Fruit fly (Drosophila melanogaster) whole organism, wandering third instar larva: ENCODE measurements around the gene CG10336.

Source experiments
- Abd-B ChIP-seq: fragments of >200 bp; optimal IDR thresholded peaks from 2 replicates; lab custom pipeline; 2017; ENCODE audit warnings: missing biosample characterization, missing genetic modification characterization
- CG32264 ChIP-seq: fragments of 200-800 bp; sonication (Bioruptor generic); optimal IDR thresholded peaks from 2 replicates; lab custom pipeline; 2016; ENCODE audit warnings: missing biosample characterization, missing genetic modification characterization
- CG9705 ChIP-seq: fragments of 200-800 bp; sonication (Bioruptor generic); optimal IDR thresholded peaks from 2 replicates; lab custom pipeline; 2018; ENCODE audit warnings: missing biosample characterization, mild to moderate bottlenecking, missing genetic modification characterization
- GATAd ChIP-seq: sonication (Bioruptor generic); optimal IDR thresholded peaks from 2 replicates; lab custom pipeline; 2016; ENCODE audit warnings: missing biosample characterization, missing genetic modification characterization
- HLH106 ChIP-seq: fragments of 200-800 bp; optimal IDR thresholded peaks from 3 replicates; lab custom pipeline; 2019; ENCODE audit warnings: missing biosample characterization, mild to moderate bottlenecking, missing genetic modification characterization, moderate library complexity
- Hnf4 ChIP-seq: fragments of 200-800 bp; sonication (Bioruptor generic); optimal IDR thresholded peaks from 2 replicates; lab custom pipeline; 2016; ENCODE audit warnings: missing biosample characterization, mild to moderate bottlenecking, missing genetic modification characterization
- Hr78 ChIP-seq: fragments of >200 bp; optimal IDR thresholded peaks from 2 replicates; lab custom pipeline; 2017; ENCODE audit warnings: missing biosample characterization, missing genetic modification characterization
- Hr83 ChIP-seq: fragments of 200-300 bp; sonication (Bioruptor generic); optimal IDR thresholded peaks from 2 replicates; lab custom pipeline; 2016; ENCODE audit warnings: missing biosample characterization, mild to moderate bottlenecking, missing genetic modification characterization, moderate library complexity; ENCODE audit not compliant: poor library complexity, severe bottlenecking
- Jra ChIP-seq: sonication (Bioruptor generic); optimal IDR thresholded peaks from 2 replicates; lab custom pipeline; 2016; ENCODE audit warnings: missing biosample characterization, missing genetic modification characterization
- Mio ChIP-seq: sonication (Bioruptor generic); optimal IDR thresholded peaks from 2 replicates; lab custom pipeline; 2016; ENCODE audit warnings: missing biosample characterization, missing genetic modification characterization
- Myc ChIP-seq: fragments of >200 bp; optimal IDR thresholded peaks from 2 replicates; lab custom pipeline; 2017
- N ChIP-seq: fragments of >200 bp; optimal IDR thresholded peaks from 2 replicates; lab custom pipeline; 2018; ENCODE audit warnings: missing biosample characterization, missing external identifiers, missing genetic modification characterization
- OdsH ChIP-seq: fragments of 200-800 bp; sonication (Bioruptor generic); optimal IDR thresholded peaks from 2 replicates; lab custom pipeline; 2016; ENCODE audit warnings: missing biosample characterization, mild to moderate bottlenecking, missing genetic modification characterization
- Rel ChIP-seq, 2 experiments: fragments of 200-800 bp; sonication (Bioruptor generic) in 1 of 2; optimal IDR thresholded peaks; 2 replicates in 1 of 2; 3 replicates in 1 of 2; lab custom pipeline; 2016 to 2019; ENCODE audit warnings: mild to moderate bottlenecking in 2 of 2, missing biosample characterization in 2 of 2, missing genetic modification characterization in 2 of 2, moderate library complexity in 1 of 2
- Sp1 ChIP-seq: fragments of 200-800 bp; sonication (Bioruptor generic); optimal IDR thresholded peaks from 3 replicates; lab custom pipeline; 2019; ENCODE audit warnings: missing biosample characterization, mild to moderate bottlenecking, missing genetic modification characterization, moderate library complexity
- Vsx2 ChIP-seq: fragments of 200-300, 225-300 bp; sonication (Bioruptor generic); optimal IDR thresholded peaks from 2 replicates; lab custom pipeline; 2018; ENCODE audit warnings: missing biosample characterization, missing genetic modification characterization; ENCODE audit not compliant: partially characterized antibody
- br ChIP-seq: fragments of 200-800 bp; sonication (Bioruptor generic); optimal IDR thresholded peaks from 2 replicates; lab custom pipeline; 2016; ENCODE audit warnings: missing biosample characterization, missing genetic modification characterization
- brk ChIP-seq: fragments of 200-800 bp; sonication (Bioruptor generic); optimal IDR thresholded peaks from 2 replicates; lab custom pipeline; 2016; ENCODE audit warnings: missing biosample characterization, mild to moderate bottlenecking, missing genetic modification characterization
- dmrt93B ChIP-seq: fragments of 200-800 bp; sonication (Bioruptor generic); optimal IDR thresholded peaks from 2 replicates; lab custom pipeline; 2018; ENCODE audit warnings: missing biosample characterization, mild to moderate bottlenecking, missing genetic modification characterization
- dsf ChIP-seq: sonication (Bioruptor generic); optimal IDR thresholded peaks from 2 replicates; lab custom pipeline; 2016; ENCODE audit warnings: missing biosample characterization, missing genetic modification characterization, borderline replicate concordance
- ey ChIP-seq: fragments of 200-800 bp; sonication (Bioruptor generic); optimal IDR thresholded peaks from 2 replicates; lab custom pipeline; 2016; ENCODE audit warnings: missing biosample characterization, missing genetic modification characterization
- foxo ChIP-seq, 2 experiments: fragments of 200-800 bp; sonication (Bioruptor generic); optimal IDR thresholded peaks; 2 replicates in 1 of 2; 3 replicates in 1 of 2; lab custom pipeline; 2016 to 2017; ENCODE audit warnings: missing biosample characterization in 2 of 2, missing genetic modification characterization in 2 of 2
- fru ChIP-seq: fragments of 200-800 bp; sonication (Bioruptor generic); optimal IDR thresholded peaks from 3 replicates; lab custom pipeline; 2016; ENCODE audit warnings: missing biosample characterization, mild to moderate bottlenecking, missing genetic modification characterization
- h ChIP-seq: fragments of 200-800 bp; sonication (Bioruptor generic); optimal IDR thresholded peaks from 3 replicates; lab custom pipeline; 2016; ENCODE audit warnings: missing biosample characterization, mild to moderate bottlenecking, missing genetic modification characterization
- jim ChIP-seq: fragments of 175-275, 200-325 bp; sonication (Bioruptor generic); optimal IDR thresholded peaks from 2 replicates; lab custom pipeline; 2016; ENCODE audit warnings: missing biosample characterization, mild to moderate bottlenecking, missing genetic modification characterization
- lola ChIP-seq: fragments of >200 bp; optimal IDR thresholded peaks from 2 replicates; lab custom pipeline; 2017; ENCODE audit warnings: missing biosample characterization, missing genetic modification characterization
- pan ChIP-seq: fragments of >200 bp; optimal IDR thresholded peaks from 2 replicates; lab custom pipeline; 2017
- psq ChIP-seq: fragments of 200-800 bp; sonication (Bioruptor generic); optimal IDR thresholded peaks from 3 replicates; lab custom pipeline; 2017; ENCODE audit warnings: missing biosample characterization, mild to moderate bottlenecking, missing genetic modification characterization, moderate library complexity
- rgr ChIP-seq: fragments of 200-800 bp; sonication (Bioruptor generic); optimal IDR thresholded peaks from 3 replicates; lab custom pipeline; 2016; ENCODE audit warnings: missing biosample characterization, mild to moderate bottlenecking, missing genetic modification characterization
- sage ChIP-seq: fragments of 200-800 bp; sonication (Bioruptor generic); optimal IDR thresholded peaks from 2 replicates; lab custom pipeline; 2016; ENCODE audit warnings: missing biosample characterization, mild to moderate bottlenecking, missing genetic modification characterization
- sv ChIP-seq: fragments of 200-800 bp; sonication (Bioruptor generic); optimal IDR thresholded peaks from 3 replicates; lab custom pipeline; 2016; ENCODE audit warnings: missing biosample characterization, missing genetic modification characterization
- tai ChIP-seq: sonication (Bioruptor generic); optimal IDR thresholded peaks from 2 replicates; lab custom pipeline; 2016; ENCODE audit warnings: missing biosample characterization, missing genetic modification characterization
- woc ChIP-seq: sonication (Bioruptor generic); optimal IDR thresholded peaks from 2 replicates; lab custom pipeline; 2016; ENCODE audit warnings: missing biosample characterization, mild to moderate bottlenecking, missing genetic modification characterization

CG10336 gene

dm6 chr2L:18647857-18648652 is 41.3 kb upstream of the CG10336 start (continued):
- no peak for TF ChIP-seq Vsx2

- TF ChIP-seq fru (no peak), Rel (GFP tag; optimal IDR thresholded peaks at IDR 0.05; lab: Kevin White, UChicago) (no peak), Rel (tag; optimal IDR thresholded peaks at IDR 0.05; lab: Kevin White, UChicago) (peak; percentile 83)
These were observed 36.5 kb upstream of the CG10336 start, which contains the start of gene Cyp310a1 for dm6 chr2L:18652663-18653327. Gene Cyp310a1, minus strand, starts transcription at chr2L:18653010.

dm6 chr2L:18653328-18653675 is 36.0 kb upstream of the CG10336 start:
- TF ChIP-seq br (GFP tag; lab: Kevin White, UChicago) (peak; percentile 89), Sp1 (GFP tag; lab: Kevin White, UChicago) (peak; percentile 80), rgr (GFP tag; lab: Kevin White, UChicago) (peak; percentile 95), Mio (GFP tag; lab: Kevin White, UChicago) (peak; percentile 26), dsf (GFP tag; lab: Kevin White, UChicago) (peak; percentile 38), lola (no peak), CG32264 (peak; percentile 88), dmrt93B (peak; percentile 80), Rel (GFP tag; optimal IDR thresholded peaks at IDR 0.05; lab: Kevin White, UChicago) (peak; percentile 81), Rel (tag; optimal IDR thresholded peaks at IDR 0.05; lab: Kevin White, UChicago) (no peak), tai (peak; percentile 71), psq (peak; percentile 86), Abd-B (GFP tag; lab: Kevin White, UChicago) (no peak), jim (GFP tag; lab: Kevin White, UChicago) (no peak), Vsx2 (no peak), Hnf4 (peak; percentile 86), foxo (GFP tag; optimal IDR thresholded peaks at IDR 0.05; lab: Kevin White, UChicago) (peak; percentile 55 to 87), Myc (no peak), h (peak; percentile 97), sv (peak; percentile 41), ey (GFP tag; lab: Kevin White, UChicago) (peak; percentile 92), N (GFP tag; lab: Kevin White, UChicago) (no peak), pan (peak; percentile 58), sage (peak; percentile 94), Jra (GFP tag; lab: Kevin White, UChicago) (peak; percentile 69), Hr83 (peak; percentile 44), woc (GFP tag; lab: Kevin White, UChicago) (peak; percentile 95), HLH106 (tag; lab: Kevin White, UChicago) (peak; percentile 90), fru (peak; percentile 93), OdsH (GFP tag; lab: Kevin White, UChicago) (peak; percentile 91), brk (peak; percentile 94), CG9705 (GFP tag; lab: Kevin White, UChicago) (peak; percentile 17)

dm6 chr2L:18656691-18657237 is 32.6 kb upstream of the CG10336 start:
- TF ChIP-seq GATAd = no peak
- no peak for TF ChIP-seq Hr78 (GFP tag; lab: Kevin White, UChicago)
- no peak for TF ChIP-seq brk
- TF ChIP-seq HLH106 (tag; lab: Kevin White, UChicago) = no peak
- TF ChIP-seq, all 38 proteins: peak for 0

- TF ChIP-seq foxo (GFP tag; optimal IDR thresholded peaks at IDR 0.05; lab: Kevin White, UChicago) (peak in 1 of 2 experiments; percentile 18), dsf (GFP tag; lab: Kevin White, UChicago) (no peak), sv (no peak), Hr83 (no peak), HLH106 (tag; lab: Kevin White, UChicago) (peak; percentile 8), Jra (GFP tag; lab: Kevin White, UChicago) (no peak), Sp1 (GFP tag; lab: Kevin White, UChicago) (no peak), ey (GFP tag; lab: Kevin White, UChicago) (no peak), GATAd (no peak), Vsx2 (no peak), N (GFP tag; lab: Kevin White, UChicago) (no peak)
These were observed 31.2 kb upstream of the CG10336 start for dm6 chr2L:18658108-18658507.
